Worm (Caenorhabditis elegans): ENCODE data around the gene R11D1.4.

ce11 chrV:12719713-12720112, 5.7 kb upstream of the R11D1.4 start, which contains the start of gene R11D1.7:
- TF ChIP-seq snpc-4 (tag; optimal IDR thresholded peaks at IDR 0.05), result no peak
- TF ChIP-seq ces-1 (GFP tag; optimal IDR thresholded peaks at IDR 0.05), result no peak
- TF ChIP-seq ztf-11 (tag; optimal IDR thresholded peaks at IDR 0.05), result no peak
- no peak for TF ChIP-seq unc-39 (tag; optimal IDR thresholded peaks at IDR 0.05)

All from whole organism, mixed stage, embryonic.